Fruit fly (Drosophila melanogaster) whole organism, embryonic: ENCODE results near the gene SoxN.
A peak's percentile ranks its signal among the peaks of the same experiment; 100 is the strongest.

Source experiments
- Adf1 ChIP-seq: fragments of 200-800 bp; sonication (Bioruptor generic); IDR thresholded peaks from 2 replicates; pipeline ENCODE4 v1.3.6; 2022; ENCODE audit warnings: missing biosample characterization, missing genetic modification characterization
- Atf3 ChIP-seq: fragments of 200-800 bp; sonication (Bioruptor generic); optimal IDR thresholded peaks from 3 replicates; lab custom pipeline; 2016; ENCODE audit warnings: missing biosample characterization, missing genetic modification characterization
- Blimp-1 ChIP-seq: fragments of 200-800 bp; sonication (Bioruptor generic); optimal IDR thresholded peaks from 3 replicates; lab custom pipeline; 2018; ENCODE audit warnings: missing biosample characterization, missing genetic modification characterization, mild to moderate bottlenecking, moderate library complexity, missing genetic modification reagents
- CG10321 ChIP-seq: fragments of 200-800 bp; sonication (Bioruptor generic); IDR thresholded peaks from 2 replicates; pipeline ENCODE4 v1.3.6; 2022; ENCODE audit warnings: missing biosample characterization, missing genetic modification characterization
- CG10543 ChIP-seq: fragments of 200-800 bp; sonication (Bioruptor generic); optimal IDR thresholded peaks from 3 replicates; lab custom pipeline; 2017; ENCODE audit warnings: missing biosample characterization, mild to moderate bottlenecking, missing genetic modification characterization, moderate library complexity
- CG10654 ChIP-seq: fragments of 200-800 bp; sonication (Bioruptor generic); optimal IDR thresholded peaks from 2 replicates; lab custom pipeline; 2016; ENCODE audit warnings: missing biosample characterization, missing genetic modification characterization
- CG11085 ChIP-seq: fragments of 200-800 bp; sonication (Bioruptor generic); IDR thresholded peaks from 2 replicates; pipeline ENCODE4 v1.3.6; 2022; ENCODE audit warnings: missing biosample characterization, missing genetic modification characterization
- CG14014 ChIP-seq: fragments of 200-800 bp; sonication (Bioruptor generic); IDR thresholded peaks from 2 replicates; pipeline ENCODE4 v1.3.6; 2022; ENCODE audit warnings: missing biosample characterization, missing genetic modification characterization
- CG14860 ChIP-seq: fragments of 200-800 bp; sonication (Bioruptor generic); IDR thresholded peaks from 3 replicates; pipeline ENCODE4 v1.3.6; 2022; ENCODE audit warnings: missing biosample characterization, missing genetic modification characterization; ENCODE audit not compliant: partially characterized antibody
- CG17359 ChIP-seq: fragments of 200-800 bp; sonication (Bioruptor generic); optimal IDR thresholded peaks from 3 replicates; lab custom pipeline; 2018; ENCODE audit warnings: missing biosample characterization, mild to moderate bottlenecking, missing genetic modification characterization, moderate library complexity
- CG18262 ChIP-seq: fragments of 200-800 bp; optimal IDR thresholded peaks from 3 replicates; lab custom pipeline; 2019; ENCODE audit warnings: missing biosample characterization, mild to moderate bottlenecking, missing genetic modification characterization, moderate library complexity
- CG1832 ChIP-seq: fragments of 200-800 bp; sonication (Bioruptor generic); optimal IDR thresholded peaks from 2 replicates; lab custom pipeline; 2017; ENCODE audit warnings: missing biosample characterization, mild to moderate bottlenecking, missing genetic modification characterization, inconsistent platforms
- CG2129 ChIP-seq: fragments of 200-800 bp; sonication (Bioruptor generic); IDR thresholded peaks from 2 replicates; pipeline ENCODE4 v1.3.6; 2022; ENCODE audit warnings: missing biosample characterization, missing genetic modification characterization; ENCODE audit not compliant: partially characterized antibody
- CG3281 ChIP-seq: fragments of 200-800 bp; sonication (Bioruptor generic); optimal IDR thresholded peaks from 3 replicates; lab custom pipeline; 2017; ENCODE audit warnings: missing biosample characterization, mild to moderate bottlenecking, missing genetic modification characterization
- CG3407 ChIP-seq: fragments of 200-800 bp; sonication (Bioruptor generic); optimal IDR thresholded peaks from 2 replicates; lab custom pipeline; 2018; ENCODE audit warnings: missing biosample characterization, mild to moderate bottlenecking, missing genetic modification characterization
- CG34224 ChIP-seq: fragments of 200-800 bp; sonication (Bioruptor generic); IDR thresholded peaks from 3 replicates; pipeline ENCODE4 v1.3.6; 2022; ENCODE audit warnings: missing biosample characterization, missing genetic modification characterization; ENCODE audit not compliant: partially characterized antibody
- CG3726 ChIP-seq: fragments of 200-800 bp; sonication (Bioruptor generic); IDR thresholded peaks from 3 replicates; pipeline ENCODE4, ENCODE4 v1.3.6; 2022; ENCODE audit warnings: missing biosample characterization, missing genetic modification characterization
- CG4282 ChIP-seq: fragments of 200-800 bp; sonication (Bioruptor generic); optimal IDR thresholded peaks from 2 replicates; lab custom pipeline; 2016; ENCODE audit warnings: missing biosample characterization, missing genetic modification characterization
- CG4707 ChIP-seq: fragments of 200-800 bp; sonication (Bioruptor generic); optimal IDR thresholded peaks from 2 replicates; lab custom pipeline; 2018; ENCODE audit warnings: missing biosample characterization, mild to moderate bottlenecking, missing genetic modification characterization, moderate library complexity
- CG6175 ChIP-seq: fragments of 200-800 bp; sonication (Bioruptor generic); IDR thresholded peaks from 3 replicates; pipeline ENCODE4 v1.3.6; 2022; ENCODE audit warnings: missing biosample characterization, missing genetic modification characterization
- CG7987 ChIP-seq: fragments of 200-800 bp; sonication (Bioruptor generic); optimal IDR thresholded peaks from 2 replicates; lab custom pipeline; 2018; ENCODE audit warnings: missing biosample characterization, mild to moderate bottlenecking, missing genetic modification characterization, moderate library complexity
- CHES-1-like ChIP-seq: fragments of 200-800 bp; sonication (Bioruptor generic); optimal IDR thresholded peaks from 2 replicates; lab custom pipeline; 2016; ENCODE audit warnings: missing biosample characterization, missing genetic modification characterization
- CTCF ChIP-seq: fragments of 200-800 bp; sonication (Bioruptor generic); optimal IDR thresholded peaks from 2 replicates; lab custom pipeline; 2017; ENCODE audit warnings: missing biosample characterization, mild to moderate bottlenecking, missing genetic modification characterization, moderate library complexity
- CoRest ChIP-seq: fragments of 200-800 bp; sonication (Bioruptor generic); optimal IDR thresholded peaks from 3 replicates; lab custom pipeline; 2018; ENCODE audit warnings: missing biosample characterization, mild to moderate bottlenecking, missing genetic modification characterization, moderate library complexity
- Dref ChIP-seq: fragments of 200-800 bp; sonication (Bioruptor generic); IDR thresholded peaks from 2 replicates; pipeline ENCODE4 v1.3.6; 2022; ENCODE audit warnings: missing biosample characterization, missing genetic modification characterization
- Drgx ChIP-seq: fragments of 200-800 bp; sonication (Bioruptor generic); IDR thresholded peaks from 2 replicates; pipeline ENCODE4 v1.3.6; 2022; ENCODE audit warnings: missing biosample characterization, missing genetic modification characterization
- HLH3B ChIP-seq: fragments of 200-800 bp; sonication (Bioruptor generic); IDR thresholded peaks from 2 replicates; pipeline ENCODE4 v1.3.6; 2022; ENCODE audit warnings: missing biosample characterization, missing genetic modification characterization
- Hr3 ChIP-seq: fragments of 200-800 bp; sonication (Bioruptor generic); optimal IDR thresholded peaks from 3 replicates; lab custom pipeline; 2016; ENCODE audit warnings: missing biosample characterization, missing genetic modification characterization
- Lhr ChIP-seq: fragments of 200-800 bp; sonication (Bioruptor generic); optimal IDR thresholded peaks from 3 replicates; lab custom pipeline; 2017; ENCODE audit warnings: mild to moderate bottlenecking, missing biosample characterization, missing genetic modification reagents, missing genetic modification characterization
- Nf-YC ChIP-seq: fragments of 200-800 bp; optimal IDR thresholded peaks from 3 replicates; lab custom pipeline; 2019; ENCODE audit warnings: missing biosample characterization, mild to moderate bottlenecking, missing genetic modification characterization, moderate library complexity
- Sry-δ ChIP-seq: fragments of 200-800 bp; sonication (Bioruptor generic); optimal IDR thresholded peaks from 2 replicates; lab custom pipeline; 2016; ENCODE audit warnings: missing biosample characterization, missing genetic modification characterization
- Vsx1 ChIP-seq: fragments of 200-800 bp; sonication (Bioruptor generic); optimal IDR thresholded peaks from 2 replicates; lab custom pipeline; 2017; ENCODE audit warnings: missing biosample characterization, mild to moderate bottlenecking, missing genetic modification characterization, missing genetic modification reagents
- ap ChIP-seq: fragments of 200-800 bp; sonication (Bioruptor generic); IDR thresholded peaks from 2 replicates; pipeline ENCODE4 v1.3.6; 2022; ENCODE audit warnings: missing biosample characterization, missing genetic modification characterization
- bab2 ChIP-seq: fragments of 200-800 bp; sonication (Bioruptor generic); optimal IDR thresholded peaks from 2 replicates; lab custom pipeline; 2016; ENCODE audit warnings: missing biosample characterization, missing genetic modification characterization
- btn ChIP-seq: fragments of 200-800 bp; sonication (Bioruptor generic); optimal IDR thresholded peaks from 2 replicates; lab custom pipeline; 2016; ENCODE audit warnings: missing biosample characterization, missing genetic modification characterization
- cad ChIP-seq: fragments of >200 bp; optimal IDR thresholded peaks from 2 replicates; lab custom pipeline; 2017; ENCODE audit warnings: missing biosample characterization, missing genetic modification characterization
- dan ChIP-seq: fragments of 200-800 bp; sonication (Bioruptor generic); IDR thresholded peaks from 2 replicates; pipeline ENCODE4 v1.3.6; 2022; ENCODE audit warnings: missing biosample characterization, missing genetic modification characterization
- emc ChIP-seq: fragments of 200-800 bp; sonication (Bioruptor generic); optimal IDR thresholded peaks from 2 replicates; lab custom pipeline; 2016; ENCODE audit warnings: missing biosample characterization, missing genetic modification characterization
- insv ChIP-seq, 2 experiments: fragments of 200-800 bp; sonication (Bioruptor generic); optimal IDR thresholded peaks; 3 replicates each; lab custom pipeline; 2016 to 2018; ENCODE audit warnings: missing biosample characterization in 2 of 2, missing genetic modification characterization in 2 of 2
- ken ChIP-seq: fragments of 200-800 bp; sonication (Bioruptor generic); IDR thresholded peaks from 3 replicates; pipeline ENCODE4 v1.3.6; 2022; ENCODE audit warnings: missing biosample characterization, missing genetic modification characterization
- lov ChIP-seq, 2 experiments: fragments of 200-800 bp in 1 of 2; fragments of >200 bp in 1 of 2; sonication (Bioruptor generic) in 1 of 2; IDR thresholded peaks in 1 of 2; optimal IDR thresholded peaks in 1 of 2; 2 replicates in 1 of 2; 3 replicates in 1 of 2; pipeline versions ENCODE4 v1.3.6 to Lab custom; 2017 to 2022; ENCODE audit warnings: missing biosample characterization in 1 of 2, missing genetic modification characterization in 1 of 2
- maf-S ChIP-seq: fragments of 200-800 bp; sonication (Bioruptor generic); optimal IDR thresholded peaks from 2 replicates; lab custom pipeline; 2016; ENCODE audit warnings: missing biosample characterization, missing genetic modification characterization
- nerfin-1 ChIP-seq: fragments of 200-800 bp; sonication (Bioruptor generic); optimal IDR thresholded peaks from 3 replicates; lab custom pipeline; 2019; ENCODE audit warnings: missing biosample characterization, mild to moderate bottlenecking, missing genetic modification characterization, moderate library complexity
- scrt ChIP-seq: fragments of 200-800 bp; sonication (Bioruptor generic); optimal IDR thresholded peaks from 2 replicates; lab custom pipeline; 2018; ENCODE audit warnings: missing biosample characterization, mild to moderate bottlenecking, missing genetic modification characterization, moderate library complexity
- tgo ChIP-seq: fragments of 200-800 bp; sonication (Bioruptor generic); IDR thresholded peaks from 3 replicates; pipeline ENCODE4 v1.3.6; 2022; ENCODE audit warnings: missing biosample characterization, missing genetic modification characterization
- tio ChIP-seq: fragments of 200-800 bp; sonication (Bioruptor generic); optimal IDR thresholded peaks from 2 replicates; lab custom pipeline; 2017; ENCODE audit warnings: missing biosample characterization, missing genetic modification characterization, inconsistent platforms
- tna ChIP-seq: fragments of 200-800 bp; sonication (Bioruptor generic); IDR thresholded peaks from 2 replicates; pipeline ENCODE4 v1.3.6; 2022; ENCODE audit warnings: missing biosample characterization, missing genetic modification characterization; ENCODE audit not compliant: partially characterized antibody
- toy ChIP-seq: fragments of 200-800 bp; sonication (Bioruptor generic); IDR thresholded peaks from 2 replicates; pipeline ENCODE4 v1.3.6; 2022; ENCODE audit warnings: missing biosample characterization, missing genetic modification characterization
- wek ChIP-seq: fragments of 200-800 bp; sonication (Bioruptor generic); optimal IDR thresholded peaks from 3 replicates; lab custom pipeline; 2018; ENCODE audit warnings: missing biosample characterization, mild to moderate bottlenecking, missing genetic modification characterization, moderate library complexity
- zf30C ChIP-seq: fragments of 200-800 bp; sonication (Bioruptor generic); optimal IDR thresholded peaks from 3 replicates; lab custom pipeline; 2018; ENCODE audit warnings: missing biosample characterization, mild to moderate bottlenecking, missing genetic modification characterization

SoxN gene

dm6 chr2L:8834806-8835483 lies 9.5 kb downstream of the SoxN start (continued):
- TF ChIP-seq CG4707 (peak; percentile 6), CG14014 (peak; percentile 18; the same call in 1 of the 2 replicates), Hr3 (peak; percentile 58), CG1832 (GFP tag; lab: Kevin White, UChicago) (no peak), lov (optimal IDR thresholded peaks at IDR 0.05; lab: Kevin White, UChicago) (no peak), lov (GFP tag; IDR thresholded peaks at IDR 0.05; lab: Robert Waterston, UW) (no peak), CG7987 (GFP tag; lab: Kevin White, UChicago) (no peak), CG3407 (GFP tag; lab: Kevin White, UChicago) (peak; percentile 39), CG3281 (GFP tag; lab: Kevin White, UChicago) (no peak), CTCF (no peak), Blimp-1 (GFP tag; lab: Kevin White, UChicago) (peak; percentile 34), HLH3B (GFP tag; lab: Robert Waterston, UW) (peak; percentile 80), maf-S (no peak), CG2129 (no peak), CG10321 (GFP tag; lab: Robert Waterston, UW) (peak; percentile 20; the same call in 1 of the 2 replicates), bab2 (GFP tag; lab: Kevin White, UChicago) (peak; percentile 66), Sry-δ (peak; percentile 1), CG18262 (peak; percentile 50), Nf-YC (tag; lab: Kevin White, UChicago) (peak; percentile 45), nerfin-1 (tag; lab: Kevin White, UChicago) (no peak), CHES-1-like (no peak), CG6175 (GFP tag; lab: Robert Waterston, UW) (no peak), emc (GFP tag; lab: Kevin White, UChicago) (no peak), Lhr (GFP tag; lab: Kevin White, UChicago) (peak; percentile 7), CG10654 (GFP tag; lab: Kevin White, UChicago) (peak; percentile 18), Atf3 (GFP tag; lab: Kevin White, UChicago) (no peak), insv (GFP tag; optimal IDR thresholded peaks at IDR 0.05; lab: Kevin White, UChicago) (no peak), scrt (GFP tag; lab: Kevin White, UChicago) (no peak), zf30C (GFP tag; lab: Kevin White, UChicago) (no peak), toy (GFP tag; lab: Robert Waterston, UW) (no peak), Vsx1 (GFP tag; lab: Kevin White, UChicago) (no peak), CG10543 (GFP tag; lab: Kevin White, UChicago) (no peak), dan (GFP tag; lab: Robert Waterston, UW) (no peak), tna (GFP tag; lab: Robert Waterston, UW) (no peak), tio (GFP tag; lab: Kevin White, UChicago) (no peak), CG34224 (GFP tag; lab: Robert Waterston, UW) (no peak), ken (GFP tag; lab: Robert Waterston, UW) (peak; percentile 51; the same call in 1 of the 3 replicates), btn (GFP tag; lab: Kevin White, UChicago) (peak; percentile 52), cad (no peak), CG17359 (tag; lab: Kevin White, UChicago) (peak; percentile 21), Adf1 (no peak), Dref (GFP tag; lab: Robert Waterston, UW) (no peak), CG14860 (GFP tag; lab: Robert Waterston, UW) (peak; percentile 58; the same call in 2 of the 3 replicates), Drgx (GFP tag; lab: Robert Waterston, UW) (no peak), ap (peak; percentile 75), tgo (peak; percentile 76), CG3726 (GFP tag; lab: Robert Waterston, UW) (peak; percentile 49; the same call in 1 of the 3 replicates), CG4282 (GFP tag; lab: Kevin White, UChicago) (no peak), wek (no peak), CoRest (tag; lab: Kevin White, UChicago) (peak; percentile 56), CG11085 (GFP tag; lab: Robert Waterston, UW) (no peak)
